Worm (Caenorhabditis elegans) whole organism, early embryonic: Measurements from ENCODE around the gene srd-7.

ENCODE experiments used
- B0310.2 ChIP-seq: sonication (generic microtip); optimal IDR thresholded peaks from 2 replicates; lab custom pipeline; 2016; ENCODE audit warnings: mild to moderate bottlenecking, missing genetic modification characterization, missing compliant biosample characterization
- F13C5.2 ChIP-seq: sonication (generic microtip); optimal IDR thresholded peaks from 2 replicates; lab custom pipeline; 2017; ENCODE audit warnings: mild to moderate bottlenecking, missing genetic modification characterization, inconsistent platforms, missing compliant biosample characterization
- aly-1 ChIP-seq: sonication (generic microtip); optimal IDR thresholded peaks from 2 replicates; lab custom pipeline; 2016; ENCODE audit warnings: missing genetic modification characterization, missing compliant biosample characterization
- ama-1 ChIP-seq: fragments of 150-350 bp; optimal IDR thresholded peaks from 2 replicates; lab custom pipeline; 2014
- ceh-13 ChIP-seq: fragments of 200-800 bp; sonication (Bioruptor generic); optimal IDR thresholded peaks from 2 replicates; lab custom pipeline; 2018; ENCODE audit warnings: mild to moderate bottlenecking, missing genetic modification characterization, missing compliant biosample characterization
- ceh-36 ChIP-seq: sonication (generic microtip); optimal IDR thresholded peaks from 2 replicates; lab custom pipeline; 2016; ENCODE audit warnings: missing genetic modification characterization, inconsistent platforms, missing compliant biosample characterization
- ets-7 ChIP-seq: sonication (generic microtip); optimal IDR thresholded peaks from 2 replicates; lab custom pipeline; 2016; ENCODE audit warnings: missing genotype, missing genetic modification characterization, missing compliant biosample characterization
- flt-1 ChIP-seq: fragments of 200-800 bp; sonication (Bioruptor generic); IDR thresholded peaks from 2 replicates; pipeline ENCODE4 v1.3.6; 2022; ENCODE audit warnings: missing genetic modification characterization, missing compliant biosample characterization
- hmbx-1 ChIP-seq: sonication (generic microtip); optimal IDR thresholded peaks from 2 replicates; lab custom pipeline; 2016; ENCODE audit warnings: mild to moderate bottlenecking, missing genetic modification characterization, missing compliant biosample characterization
- hmg-4 ChIP-seq: fragments of 200-800 bp; sonication (Bioruptor generic); optimal IDR thresholded peaks from 2 replicates; lab custom pipeline; 2018; ENCODE audit warnings: mild to moderate bottlenecking, missing genetic modification characterization, missing compliant biosample characterization
- hnd-1 ChIP-seq: sonication (generic microtip); optimal IDR thresholded peaks from 2 replicates; lab custom pipeline; 2016; ENCODE audit warnings: missing genetic modification characterization, missing compliant biosample characterization
- pes-1 ChIP-seq: fragments of 200-800 bp; sonication (Bioruptor generic); IDR thresholded peaks from 2 replicates; pipeline ENCODE4 v1.3.6; 2022; ENCODE audit warnings: missing genetic modification reagents, missing genetic modification characterization, missing compliant biosample characterization
- scrt-1 ChIP-seq: fragments of 200-800 bp; sonication (Bioruptor generic); IDR thresholded peaks from 2 replicates; pipeline ENCODE4 v1.3.6; 2022; ENCODE audit warnings: missing genetic modification characterization, missing compliant biosample characterization
- sea-1 ChIP-seq: fragments of 200-800 bp; sonication (Bioruptor generic); conservative IDR thresholded peaks from 2 replicates; pipeline ENCODE4 v1.3.6; 2022; ENCODE audit warnings: missing genetic modification characterization, missing compliant biosample characterization
- tbx-11 ChIP-seq: fragments of 200-800 bp; sonication (Bioruptor generic); IDR thresholded peaks from 2 replicates; pipeline ENCODE4 v1.3.6; 2022; ENCODE audit warnings: missing genetic modification characterization, missing compliant biosample characterization
- tbx-37 ChIP-seq: fragments of 200-800 bp; sonication (Bioruptor generic); conservative IDR thresholded peaks from 2 replicates; pipeline ENCODE4 v1.3.6; 2022; ENCODE audit warnings: missing genetic modification reagents, missing genetic modification characterization, missing compliant biosample characterization
- tra-4 ChIP-seq: sonication (generic microtip); optimal IDR thresholded peaks from 2 replicates; lab custom pipeline; 2017; ENCODE audit warnings: missing genetic modification characterization, missing compliant biosample characterization

Gene srd-7

ce11 chrIV:10803973-10804372, 17.3 kb upstream of the srd-7 start:
- no peak for TF ChIP-seq scrt-1 (GFP tag; lab: Robert Waterston, UW)
- TF ChIP-seq aly-1: no peak
- TF ChIP-seq F13C5.2 (tag; lab: Kevin White, UChicago): no peak
- TF ChIP-seq hmg-4 (GFP tag; lab: Kevin White, UChicago): no peak
- no peak for TF ChIP-seq pes-1 (GFP tag; lab: Robert Waterston, UW)
- no peak for TF ChIP-seq sea-1
- TF ChIP-seq tbx-11 (GFP tag; lab: Robert Waterston, UW): no peak
- TF ChIP-seq tra-4 (tag; lab: Kevin White, UChicago): no peak
- no peak for TF ChIP-seq hnd-1
- no peak for TF ChIP-seq flt-1 (GFP tag; lab: Robert Waterston, UW)

ce11 chrIV:10799354-10799753, 12.7 kb upstream of the srd-7 start, which contains the start of gene zipt-2.1:
Gene zipt-2.1 (plus strand): TSS chrIV:10799654.
- TF ChIP-seq sea-1 (no peak), ets-7 (tag; lab: Kevin White, UChicago) (no peak), ceh-13 (GFP tag; lab: Kevin White, UChicago) (no peak), flt-1 (GFP tag; lab: Robert Waterston, UW) (no peak), pes-1 (GFP tag; lab: Robert Waterston, UW) (no peak), F13C5.2 (tag; lab: Kevin White, UChicago) (no peak), ceh-36 (tag; lab: Kevin White, UChicago) (no peak), tbx-11 (GFP tag; lab: Robert Waterston, UW) (no peak), scrt-1 (GFP tag; lab: Robert Waterston, UW) (no peak), tbx-37 (GFP tag; lab: Robert Waterston, UW) (no peak), hmbx-1 (no peak), ama-1 (lab: Kevin White, UChicago) (no peak), tra-4 (tag; lab: Kevin White, UChicago) (no peak), aly-1 (no peak), B0310.2 (tag; lab: Kevin White, UChicago) (no peak)

- TF ChIP-seq hmbx-1 (no peak), ama-1 (lab: Kevin White, UChicago) (no peak), hnd-1 (no peak), ceh-36 (tag; lab: Kevin White, UChicago) (no peak)
These were observed 12.0 kb upstream of the srd-7 start for ce11 chrIV:10798604-10799003.

DNA sequence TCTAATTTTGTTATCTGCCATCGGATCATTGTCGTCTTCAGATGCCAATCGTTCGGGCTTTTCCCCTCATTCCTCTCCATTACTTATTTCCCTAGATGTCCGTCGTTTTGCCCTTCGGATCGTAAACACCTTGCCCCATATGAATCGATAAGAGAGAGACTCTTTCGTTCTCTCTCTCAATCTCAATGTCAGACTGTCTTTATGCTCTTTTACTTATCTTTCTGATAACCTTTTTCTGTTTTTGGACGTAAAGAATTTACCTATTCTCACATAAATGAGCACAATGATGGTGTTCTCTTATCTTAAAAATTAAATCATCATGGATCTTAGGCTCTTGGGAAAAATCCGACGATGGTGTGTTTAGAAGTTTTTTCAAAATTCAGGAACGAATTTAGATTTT, 10.1 kb upstream of the srd-7 start:
- no peak for TF ChIP-seq tra-4 (tag; lab: Kevin White, UChicago)
- no peak for TF ChIP-seq tbx-11 (GFP tag; lab: Robert Waterston, UW)
- no peak for TF ChIP-seq ceh-36 (tag; lab: Kevin White, UChicago)
- TF ChIP-seq ceh-13 (GFP tag; lab: Kevin White, UChicago): no peak
- TF ChIP-seq sea-1: no peak
- no peak for TF ChIP-seq tbx-37 (GFP tag; lab: Robert Waterston, UW)
- TF ChIP-seq aly-1: no peak
- TF ChIP-seq flt-1 (GFP tag; lab: Robert Waterston, UW): no peak
- no peak for TF ChIP-seq hmbx-1
- no peak for TF ChIP-seq ama-1 (lab: Kevin White, UChicago)
- TF ChIP-seq B0310.2 (tag; lab: Kevin White, UChicago): no peak
- TF ChIP-seq hnd-1: no peak
- no peak for TF ChIP-seq hmg-4 (GFP tag; lab: Kevin White, UChicago)
- TF ChIP-seq ets-7 (tag; lab: Kevin White, UChicago): no peak
- TF ChIP-seq pes-1 (GFP tag; lab: Robert Waterston, UW): no peak
- TF ChIP-seq scrt-1 (GFP tag; lab: Robert Waterston, UW): no peak
- no peak for TF ChIP-seq F13C5.2 (tag; lab: Kevin White, UChicago)

DNA sequence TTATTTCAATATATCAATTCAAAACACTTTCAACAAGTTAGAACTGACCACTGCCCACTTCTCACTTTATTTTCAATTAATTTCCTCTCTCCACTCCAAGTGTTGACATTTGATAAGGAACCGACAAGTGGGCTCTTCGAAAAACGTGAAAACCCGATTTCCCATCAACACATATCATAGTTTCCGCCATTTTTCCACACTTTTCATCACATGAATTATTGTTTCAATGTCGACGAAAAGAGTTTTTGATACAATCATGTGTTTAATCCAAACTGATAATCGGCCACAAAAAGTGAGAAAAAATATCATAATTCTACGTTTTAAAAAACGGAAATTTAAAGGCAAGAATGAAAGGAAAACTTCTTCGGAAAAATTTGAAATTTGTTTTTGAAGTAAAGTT, 9.0 kb upstream of the srd-7 start:
- no peak for TF ChIP-seq ceh-13 (GFP tag; lab: Kevin White, UChicago)
- no peak for TF ChIP-seq hmg-4 (GFP tag; lab: Kevin White, UChicago)
- no peak for TF ChIP-seq sea-1
- no peak for TF ChIP-seq ama-1 (lab: Kevin White, UChicago)
- no peak for TF ChIP-seq B0310.2 (tag; lab: Kevin White, UChicago)
- TF ChIP-seq ceh-36 (tag; lab: Kevin White, UChicago): no peak
- no peak for TF ChIP-seq pes-1 (GFP tag; lab: Robert Waterston, UW)
- TF ChIP-seq ets-7 (tag; lab: Kevin White, UChicago): no peak
- TF ChIP-seq aly-1: no peak
- TF ChIP-seq flt-1 (GFP tag; lab: Robert Waterston, UW): no peak

- no peak for TF ChIP-seq hmbx-1
- TF ChIP-seq ceh-36 (tag; lab: Kevin White, UChicago): no peak
- TF ChIP-seq pes-1 (GFP tag; lab: Robert Waterston, UW): no peak
- no peak for TF ChIP-seq hmg-4 (GFP tag; lab: Kevin White, UChicago)
- TF ChIP-seq sea-1: no peak
- TF ChIP-seq ets-7 (tag; lab: Kevin White, UChicago): no peak
- no peak for TF ChIP-seq F13C5.2 (tag; lab: Kevin White, UChicago)
- no peak for TF ChIP-seq aly-1
- no peak for TF ChIP-seq B0310.2 (tag; lab: Kevin White, UChicago)
- TF ChIP-seq ama-1 (lab: Kevin White, UChicago): no peak
- no peak for TF ChIP-seq tbx-37 (GFP tag; lab: Robert Waterston, UW)
- TF ChIP-seq hnd-1: no peak
- no peak for TF ChIP-seq tra-4 (tag; lab: Kevin White, UChicago)
- TF ChIP-seq tbx-11 (GFP tag; lab: Robert Waterston, UW): no peak
- no peak for TF ChIP-seq ceh-13 (GFP tag; lab: Kevin White, UChicago)
- TF ChIP-seq flt-1 (GFP tag; lab: Robert Waterston, UW): no peak
- TF ChIP-seq scrt-1 (GFP tag; lab: Robert Waterston, UW): no peak
These were observed 3.7 kb upstream of the srd-7 start, which contains the start of gene pept-2 for ce11 chrIV:10790353-10790752. Gene pept-2 (plus strand): TSS chrIV:10790653.

ce11 chrIV:10784085-10784484, 2.5 kb downstream of the srd-7 start:
- TF ChIP-seq ets-7 (tag; lab: Kevin White, UChicago) (no peak), F13C5.2 (tag; lab: Kevin White, UChicago) (no peak), ceh-36 (tag; lab: Kevin White, UChicago) (no peak), pes-1 (GFP tag; lab: Robert Waterston, UW) (no peak), hmbx-1 (no peak), ceh-13 (GFP tag; lab: Kevin White, UChicago) (no peak), aly-1 (no peak), hmg-4 (GFP tag; lab: Kevin White, UChicago) (no peak), tra-4 (tag; lab: Kevin White, UChicago) (no peak), ama-1 (lab: Kevin White, UChicago) (no peak)
